Worm (Caenorhabditis elegans): ENCODE measurements around the gene F22B7.1.
A peak's percentile ranks its signal among the peaks of the same experiment; 100 is the strongest.

F22B7.1 gene

DNA sequence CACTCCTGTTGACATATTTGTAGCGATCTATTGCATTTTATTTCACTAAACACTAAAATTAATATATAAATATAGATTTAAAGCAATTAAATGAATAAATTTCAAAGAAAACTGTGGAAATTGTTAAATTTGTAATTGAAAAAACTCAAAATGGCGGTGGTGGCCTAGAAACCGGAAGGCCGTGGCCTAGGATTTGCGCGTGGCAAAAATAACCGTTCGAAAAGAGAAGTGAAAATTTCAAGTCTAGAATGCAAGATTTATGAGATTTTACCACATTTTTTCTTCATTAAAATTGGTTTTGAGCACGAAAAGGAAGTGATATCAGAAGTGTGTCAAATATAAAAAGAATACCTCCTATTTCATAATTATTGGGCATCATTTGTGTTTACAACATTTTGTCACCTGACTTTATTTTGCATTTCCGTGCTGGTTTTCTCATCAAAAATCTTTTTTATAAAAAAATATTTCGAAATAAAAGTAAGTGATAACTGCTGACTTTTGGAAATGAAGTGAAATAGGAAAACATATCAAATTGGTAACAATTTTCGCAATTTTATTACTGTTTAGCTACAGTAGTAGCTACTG is 18.6 kb downstream of the F22B7.1 start, which contains the start of gene fli-1:
TSS of gene fli-1 (minus strand) at position 58 of the 585 bp plus-strand sequence.
- TF ChIP-seq sox-4 (tag; optimal IDR thresholded peaks at IDR 0.05) (no peak), lin-35 (GFP tag; optimal IDR thresholded peaks at IDR 0.05) (peak in 1 of 2 experiments; percentile 32), nhr-77 (tag; optimal IDR thresholded peaks at IDR 0.05) (no peak), zip-4 (GFP tag; optimal IDR thresholded peaks at IDR 0.05) (no peak), dsc-1 (tag; optimal IDR thresholded peaks at IDR 0.05) (peak; percentile 3), pag-3 (tag; optimal IDR thresholded peaks at IDR 0.05; ENCODE audit: borderline replicate concordance, insufficient read depth) (no peak), ceh-90 (tag; optimal IDR thresholded peaks at IDR 0.05) (peak; percentile 60), ztf-11 (tag; optimal IDR thresholded peaks at IDR 0.05) (peak in 1 of 2 experiments; percentile 14), nhr-85 (tag) (no peak), lin-13 (GFP tag; optimal IDR thresholded peaks at IDR 0.05) (no peak), elt-3 (tag; optimal IDR thresholded peaks at IDR 0.05) (no peak), efl-3 (GFP tag; optimal IDR thresholded peaks at IDR 0.05) (no peak), zag-1 (tag; optimal IDR thresholded peaks at IDR 0.05) (no peak), lin-14 (GFP tag; optimal IDR thresholded peaks at IDR 0.05) (peak; percentile 82), elt-2 (tag; optimal IDR thresholded peaks at IDR 0.05) (no peak), aly-2 (tag; optimal IDR thresholded peaks at IDR 0.05) (no peak), nhr-12 (tag; optimal IDR thresholded peaks at IDR 0.05) (no peak), hpl-2 (GFP tag; optimal IDR thresholded peaks at IDR 0.05) (no peak), sptf-1 (tag; optimal IDR thresholded peaks at IDR 0.05) (no peak), Y116A8C.19 (tag; optimal IDR thresholded peaks at IDR 0.05; ENCODE audit: borderline replicate concordance) (no peak), C04F5.9 (tag; optimal IDR thresholded peaks at IDR 0.05) (no peak), lin-39 (tag; optimal IDR thresholded peaks at IDR 0.05) (no peak), rnt-1 (tag; optimal IDR thresholded peaks at IDR 0.05) (peak; percentile 77), F16B12.6 (tag; optimal IDR thresholded peaks at IDR 0.05) (no peak), nhr-11 (tag; optimal IDR thresholded peaks at IDR 0.05) (no peak), ces-1 (GFP tag; optimal IDR thresholded peaks at IDR 0.05) (no peak), vab-15 (tag; optimal IDR thresholded peaks at IDR 0.05) (no peak), unc-86 (tag; optimal IDR thresholded peaks at IDR 0.05) (no peak), nhr-28 (tag; optimal IDR thresholded peaks at IDR 0.05) (no peak), nhr-47 (tag; optimal IDR thresholded peaks at IDR 0.05) (peak; percentile 45), nhr-76 (tag; optimal IDR thresholded peaks at IDR 0.05) (no peak), ztf-4 (tag; optimal IDR thresholded peaks at IDR 0.05) (no peak), blmp-1 (tag; optimal IDR thresholded peaks at IDR 0.05) (peak; percentile 22), pqm-1 (tag; optimal IDR thresholded peaks at IDR 0.05) (no peak), fkh-8 (tag; optimal IDR thresholded peaks at IDR 0.05) (peak; percentile 11), unc-98 (GFP tag; IDR thresholded peaks at IDR 0.05) (0 out of 2 replicates have a peak, but pooled peaks have one; percentile 13), hlh-17 (GFP tag; optimal IDR thresholded peaks at IDR 0.05; ENCODE audit: borderline replicate concordance) (no peak), ama-1 (optimal IDR thresholded peaks at IDR 0.05) (no peak), hlh-4 (tag; optimal IDR thresholded peaks at IDR 0.05) (no peak), aha-1 (tag; optimal IDR thresholded peaks at IDR 0.05) (no peak), sup-37 (GFP tag; optimal IDR thresholded peaks at IDR 0.05) (no peak), lir-3 (tag; optimal IDR thresholded peaks at IDR 0.05; ENCODE audit: poor library complexity) (peak; percentile 38), fkh-10 (GFP tag; optimal IDR thresholded peaks at IDR 0.05) (no peak), skn-1 (tag; optimal IDR thresholded peaks at IDR 0.05) (peak; percentile 16), mef-2 (tag; optimal IDR thresholded peaks at IDR 0.05) (no peak), nhr-84 (tag; optimal IDR thresholded peaks at IDR 0.05) (no peak), dpl-1 (GFP tag; optimal IDR thresholded peaks at IDR 0.05) (peak in 1 of 3 experiments; percentile 36), snu-23 (GFP tag; optimal IDR thresholded peaks at IDR 0.05) (peak; percentile 28), tlp-1 (tag; optimal IDR thresholded peaks at IDR 0.05) (no peak), C16A3.4 (tag; optimal IDR thresholded peaks at IDR 0.05) (no peak), nhr-90 (tag; optimal IDR thresholded peaks at IDR 0.05; ENCODE audit: poor library complexity) (peak; percentile 35), ceh-63 (GFP tag; optimal IDR thresholded peaks at IDR 0.05) (no peak), mdl-1 (tag; optimal IDR thresholded peaks at IDR 0.05) (no peak)

All from whole organism, L1 larva.